Worm (Caenorhabditis elegans): ENCODE measurements around the gene F19F10.11.

The F19F10.11 gene

ce11 chrV:7612044-7612443 lies 24.5 kb upstream of the F19F10.11 start, which contains the start of gene clec-215:
TSS of gene clec-215 (plus strand) at chrV:7612344.
- TF ChIP-seq mml-1 (tag; optimal IDR thresholded peaks at IDR 0.05) (no peak), jun-1 (tag; optimal IDR thresholded peaks at IDR 0.05) (no peak)

- peak; percentile 56 for TF ChIP-seq elt-2 (tag; optimal IDR thresholded peaks at IDR 0.05)
- no peak for TF ChIP-seq unc-39 (tag; optimal IDR thresholded peaks at IDR 0.05)
These were observed 22.4 kb upstream of the F19F10.11 start, which contains the start of the genes folt-3 and clec-214 for ce11 chrV:7609698-7610420. TSS of gene folt-3 (minus strand) at chrV:7609748. TSS of gene clec-214 (plus strand) at chrV:7610370.

- TF ChIP-seq zag-1 (tag; optimal IDR thresholded peaks at IDR 0.05) (no peak), nhr-67 (tag; optimal IDR thresholded peaks at IDR 0.05) (no peak), mdl-1 (tag; optimal IDR thresholded peaks at IDR 0.05) (no peak), elt-2 (tag; optimal IDR thresholded peaks at IDR 0.05) (no peak), ZK546.5 (tag; optimal IDR thresholded peaks at IDR 0.05) (no peak), fkh-2 (tag; optimal IDR thresholded peaks at IDR 0.05) (no peak), daf-12 (tag; optimal IDR thresholded peaks at IDR 0.05) (no peak), nhr-77 (tag; optimal IDR thresholded peaks at IDR 0.05) (no peak), nhr-23 (tag; optimal IDR thresholded peaks at IDR 0.05) (no peak), tbx-2 (tag; optimal IDR thresholded peaks at IDR 0.05) (no peak)
These were observed 17.4 kb upstream of the F19F10.11 start, which contains the start of gene clec-213 for ce11 chrV:7604858-7605257. TSS of gene clec-213 (plus strand) at chrV:7605158.

- no peak for TF ChIP-seq zag-1 (tag; optimal IDR thresholded peaks at IDR 0.05)
- TF ChIP-seq nhr-28 (tag; optimal IDR thresholded peaks at IDR 0.05) = no peak
- no peak for TF ChIP-seq nhr-23 (tag; optimal IDR thresholded peaks at IDR 0.05)
- no peak for TF ChIP-seq nhr-12 (tag; optimal IDR thresholded peaks at IDR 0.05)
- TF ChIP-seq mml-1 (tag; optimal IDR thresholded peaks at IDR 0.05) = no peak
- no peak for TF ChIP-seq sea-2 (GFP tag; optimal IDR thresholded peaks at IDR 0.05)
- TF ChIP-seq unc-39 (tag; optimal IDR thresholded peaks at IDR 0.05) = no peak
- no peak for TF ChIP-seq aly-2 (tag; optimal IDR thresholded peaks at IDR 0.05)
- TF ChIP-seq eor-1 (tag; optimal IDR thresholded peaks at IDR 0.05) = no peak
- TF ChIP-seq nfya-1 (tag; optimal IDR thresholded peaks at IDR 0.05; ENCODE audit: insufficient read depth) = no peak
- no peak for TF ChIP-seq elt-2 (tag; optimal IDR thresholded peaks at IDR 0.05)
- TF ChIP-seq fkh-2 (tag; optimal IDR thresholded peaks at IDR 0.05) = no peak
- TF ChIP-seq ztf-11 (tag; optimal IDR thresholded peaks at IDR 0.05) = no peak
- no peak for TF ChIP-seq egl-27 (tag; optimal IDR thresholded peaks at IDR 0.05)
- no peak for TF ChIP-seq ceh-28 (tag; optimal IDR thresholded peaks at IDR 0.05)
- TF ChIP-seq mdl-1 (tag; optimal IDR thresholded peaks at IDR 0.05) = no peak
These were observed 15.9 kb upstream of the F19F10.11 start, which contains the start of gene C50E3.11 for ce11 chrV:7603404-7603803. TSS of gene C50E3.11 (minus strand) at chrV:7603486.

- TF ChIP-seq snpc-4 (tag; optimal IDR thresholded peaks at IDR 0.05) (no peak), egl-27 (tag; optimal IDR thresholded peaks at IDR 0.05) (no peak), zag-1 (tag; optimal IDR thresholded peaks at IDR 0.05) (no peak), egl-5 (tag; optimal IDR thresholded peaks at IDR 0.05) (no peak), hmg-11 (tag; optimal IDR thresholded peaks at IDR 0.05) (no peak), nhr-67 (tag; optimal IDR thresholded peaks at IDR 0.05) (no peak), nhr-76 (tag; optimal IDR thresholded peaks at IDR 0.05) (no peak), mdl-1 (tag; optimal IDR thresholded peaks at IDR 0.05) (no peak), lin-39 (tag; optimal IDR thresholded peaks at IDR 0.05) (no peak), nhr-23 (tag; optimal IDR thresholded peaks at IDR 0.05) (no peak), fos-1 (tag; optimal IDR thresholded peaks at IDR 0.05) (no peak), pqm-1 (tag; optimal IDR thresholded peaks at IDR 0.05) (no peak), sea-2 (GFP tag; optimal IDR thresholded peaks at IDR 0.05) (no peak), daf-12 (tag; optimal IDR thresholded peaks at IDR 0.05) (no peak), nhr-12 (tag; optimal IDR thresholded peaks at IDR 0.05) (no peak), tbx-2 (tag; optimal IDR thresholded peaks at IDR 0.05) (no peak), elt-2 (tag; optimal IDR thresholded peaks at IDR 0.05) (no peak), elt-3 (tag; optimal IDR thresholded peaks at IDR 0.05) (no peak), skn-1 (tag; optimal IDR thresholded peaks at IDR 0.05) (no peak), pha-4 (tag; optimal IDR thresholded peaks at IDR 0.05) (no peak)
These were observed 13.9 kb upstream of the F19F10.11 start, which contains the start of gene scl-26 for ce11 chrV:7601443-7601842. TSS of gene scl-26 (minus strand) at chrV:7601543.
